Fruit fly (Drosophila melanogaster): ENCODE data around the gene boi.

The boi gene

DNA sequence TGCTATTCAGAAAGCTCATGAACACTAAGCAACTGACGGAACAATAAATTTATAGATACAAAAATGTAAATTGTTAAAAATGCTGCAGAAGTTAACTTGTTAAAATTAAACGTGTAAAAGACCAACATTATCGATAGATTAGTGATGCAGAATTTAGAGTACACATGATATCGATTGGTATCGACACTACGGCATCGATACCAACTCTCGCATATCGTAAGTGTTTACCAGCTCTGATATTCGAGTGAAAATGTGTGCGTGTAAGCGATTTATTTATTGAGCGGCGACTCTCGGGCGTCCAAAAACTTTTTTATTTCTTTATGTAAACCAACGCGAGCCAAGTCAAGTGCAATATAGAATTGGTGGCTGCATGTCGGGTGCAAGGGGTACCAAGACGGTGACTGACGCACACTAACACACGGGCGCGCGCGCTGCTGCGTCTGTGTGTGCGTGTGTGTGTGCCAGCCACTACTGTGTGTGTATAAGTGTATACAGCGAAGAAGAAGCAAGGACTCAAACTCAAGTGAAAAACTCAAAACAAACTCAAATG is 22.0 kb downstream of the boi start, which contains the start of gene z (continued):
- TF ChIP-seq bbx (GFP tag; IDR thresholded peaks at IDR 0.05; ENCODE audit: partially characterized antibody): peak; percentile 92
- TF ChIP-seq BtbVII (GFP tag; optimal IDR thresholded peaks at IDR 0.05): no peak
- no peak for TF ChIP-seq hkb (optimal IDR thresholded peaks at IDR 0.05)
- no peak for TF ChIP-seq hkb (GFP tag; IDR thresholded peaks at IDR 0.05)
- TF ChIP-seq ham (GFP tag; IDR thresholded peaks at IDR 0.05): no peak
- no peak for TF ChIP-seq Ada2b (GFP tag; IDR thresholded peaks at IDR 0.05)
- no peak for TF ChIP-seq CG6689 (GFP tag; IDR thresholded peaks at IDR 0.05)
- no peak for TF ChIP-seq CG15479 (GFP tag; optimal IDR thresholded peaks at IDR 0.05)
- TF ChIP-seq Oli (tag; optimal IDR thresholded peaks at IDR 0.05): no peak
- peak; percentile 90 for TF ChIP-seq CG6791 (GFP tag; IDR thresholded peaks at IDR 0.05; ENCODE audit: partially characterized antibody)
- TF ChIP-seq Dip2 (GFP tag; IDR thresholded peaks at IDR 0.05): no peak
- no peak for TF ChIP-seq dmrt99B (tag; optimal IDR thresholded peaks at IDR 0.05)
- TF ChIP-seq hb (GFP tag; IDR thresholded peaks at IDR 0.05; ENCODE audit: partially characterized antibody): peak; percentile 91
- TF ChIP-seq ro (GFP tag; IDR thresholded peaks at IDR 0.05): no peak
- no peak for TF ChIP-seq gt (GFP tag; IDR thresholded peaks at IDR 0.05)
- TF ChIP-seq unpg (GFP tag; optimal IDR thresholded peaks at IDR 0.05): no peak
- no peak for TF ChIP-seq bab2 (GFP tag; optimal IDR thresholded peaks at IDR 0.05)
- no peak for TF ChIP-seq wek (GFP tag; optimal IDR thresholded peaks at IDR 0.05)
- no peak for TF ChIP-seq CG8089 (GFP tag; optimal IDR thresholded peaks at IDR 0.05)
- TF ChIP-seq CG2712 (tag; optimal IDR thresholded peaks at IDR 0.05): peak; percentile 24
- no peak for TF ChIP-seq CG2678 (tag; optimal IDR thresholded peaks at IDR 0.05)
- peak; percentile 90 for TF ChIP-seq unc-4 (GFP tag; IDR thresholded peaks at IDR 0.05; ENCODE audit: partially characterized antibody)
- peak; percentile 55 for TF ChIP-seq trem (tag; optimal IDR thresholded peaks at IDR 0.05)
- no peak for TF ChIP-seq CG6854 (GFP tag; optimal IDR thresholded peaks at IDR 0.05)
- peak; percentile 59 for TF ChIP-seq YL-1 (GFP tag; optimal IDR thresholded peaks at IDR 0.05)
- peak; percentile 96 for TF ChIP-seq BEAF-32 (GFP tag; optimal IDR thresholded peaks at IDR 0.05)
- TF ChIP-seq sqz (GFP tag; optimal IDR thresholded peaks at IDR 0.05): no peak
- no peak for TF ChIP-seq gsb (GFP tag; IDR thresholded peaks at IDR 0.05)
- no peak for TF ChIP-seq Trl (optimal IDR thresholded peaks at IDR 0.05)
- TF ChIP-seq Trl (GFP tag; optimal IDR thresholded peaks at IDR 0.05): no peak
- no peak for TF ChIP-seq CG15073 (GFP tag; optimal IDR thresholded peaks at IDR 0.05)
- TF ChIP-seq CG33213 (GFP tag; optimal IDR thresholded peaks at IDR 0.05): peak; percentile 5
- no peak for TF ChIP-seq CHES-1-like (GFP tag; optimal IDR thresholded peaks at IDR 0.05)
- TF ChIP-seq hbn (GFP tag; IDR thresholded peaks at IDR 0.05; ENCODE audit: partially characterized antibody): peak; percentile 88
- TF ChIP-seq ara (GFP tag; IDR thresholded peaks at IDR 0.05): no peak
- TF ChIP-seq HmgD (GFP tag; optimal IDR thresholded peaks at IDR 0.05): no peak
- no peak for TF ChIP-seq bcd (GFP tag; optimal IDR thresholded peaks at IDR 0.05)
- TF ChIP-seq CG13287 (GFP tag; IDR thresholded peaks at IDR 0.05; ENCODE audit: partially characterized antibody): peak; percentile 89
- TF ChIP-seq inv (GFP tag; IDR thresholded peaks at IDR 0.05; ENCODE audit: partially characterized antibody): peak; percentile 94
- no peak for TF ChIP-seq CG11695 (GFP tag; IDR thresholded peaks at IDR 0.05)
- TF ChIP-seq sna (GFP tag; IDR thresholded peaks at IDR 0.05; ENCODE audit: partially characterized antibody): peak; percentile 84
- no peak for TF ChIP-seq pnt (GFP tag; optimal IDR thresholded peaks at IDR 0.05)
- TF ChIP-seq chm (GFP tag; IDR thresholded peaks at IDR 0.05): no peak
- TF ChIP-seq CG11504 (tag; optimal IDR thresholded peaks at IDR 0.05): peak; percentile 38
- TF ChIP-seq Sry-β (GFP tag; optimal IDR thresholded peaks at IDR 0.05): no peak
- no peak for TF ChIP-seq cwo (GFP tag; optimal IDR thresholded peaks at IDR 0.05)
- no peak for TF ChIP-seq so (GFP tag; IDR thresholded peaks at IDR 0.05)
- no peak for TF ChIP-seq fd96Cb (tag; optimal IDR thresholded peaks at IDR 0.05)
- TF ChIP-seq Mad (GFP tag; optimal IDR thresholded peaks at IDR 0.05): no peak
- no peak for TF ChIP-seq Usf (GFP tag; optimal IDR thresholded peaks at IDR 0.05)
- no peak for TF ChIP-seq Oaz (GFP tag; IDR thresholded peaks at IDR 0.05)

All from whole organism, embryonic.